Worm (Caenorhabditis elegans) whole organism, L4 larva: Measurements from ENCODE around the gene W09B6.4.

ENCODE experiments used
- F49E8.2 ChIP-seq: sonication (generic microtip); optimal IDR thresholded peaks from 2 replicates; lab custom pipeline; 2016; ENCODE audit warnings: missing compliant biosample characterization, mild to moderate bottlenecking, missing genetic modification characterization, borderline replicate concordance
- T20F7.1 ChIP-seq: fragments of 200-800 bp; sonication (Bioruptor generic); optimal IDR thresholded peaks from 2 replicates; lab custom pipeline; 2018; ENCODE audit warnings: mild to moderate bottlenecking, missing genetic modification characterization, missing compliant biosample characterization
- T26A8.4 ChIP-seq: fragments of 200-800 bp; sonication (Bioruptor generic); IDR thresholded peaks from 2 replicates; pipeline ENCODE4 v1.3.6; 2022; ENCODE audit warnings: missing genetic modification characterization, missing compliant biosample characterization
- Y48G9A.11 ChIP-seq: fragments of 200-800 bp; sonication (Bioruptor generic); IDR thresholded peaks from 2 replicates; pipeline ENCODE4 v1.3.6; 2022; ENCODE audit warnings: missing genetic modification reagents, missing genetic modification characterization, missing compliant biosample characterization
- Y75B8A.6 ChIP-seq: fragments of 200-800 bp; sonication (Bioruptor generic); IDR thresholded peaks from 2 replicates; pipeline ENCODE4 v1.3.6; 2022; ENCODE audit warnings: missing genetic modification reagents, missing genetic modification characterization, missing compliant biosample characterization
- ZK337.2 ChIP-seq: fragments of 200-800 bp; sonication (Bioruptor generic); IDR thresholded peaks from 2 replicates; pipeline ENCODE4 v1.3.6; 2022; ENCODE audit warnings: missing genetic modification reagents, missing genetic modification characterization, missing compliant biosample characterization
- aly-2 ChIP-seq: sonication (generic microtip); optimal IDR thresholded peaks from 2 replicates; lab custom pipeline; 2018; ENCODE audit warnings: missing biosample characterization, missing genetic modification characterization
- arid-1 ChIP-seq: fragments of 200-800 bp; sonication (Bioruptor generic); conservative IDR thresholded peaks from 2 replicates; pipeline ENCODE4 v1.3.6; 2022; ENCODE audit warnings: missing genetic modification reagents, missing genetic modification characterization, missing compliant biosample characterization
- ceh-28 ChIP-seq: fragments of 150-350 bp; optimal IDR thresholded peaks from 2 replicates; lab custom pipeline; 2014; ENCODE audit warnings: missing biosample characterization, missing genetic modification reagents, missing genetic modification characterization
- ceh-62 ChIP-seq: sonication (generic microtip); optimal IDR thresholded peaks from 2 replicates; lab custom pipeline; 2017; ENCODE audit warnings: missing biosample characterization, missing genetic modification characterization
- ceh-82 ChIP-seq: sonication (generic microtip); optimal IDR thresholded peaks from 2 replicates; lab custom pipeline; 2017; ENCODE audit warnings: missing biosample characterization, missing genetic modification characterization
- ces-1 ChIP-seq: fragments of 150-350 bp; sonication (generic microtip); optimal IDR thresholded peaks from 4 replicates; lab custom pipeline; 2014; ENCODE audit warnings: missing biosample characterization, missing genetic modification reagents, missing genetic modification characterization
- ctbp-1 ChIP-seq: fragments of 200-800 bp; sonication (Bioruptor generic); IDR thresholded peaks from 2 replicates; pipeline ENCODE4 v1.3.6; 2022; ENCODE audit warnings: missing genetic modification reagents, missing genetic modification characterization, missing compliant biosample characterization
- daf-12 ChIP-seq: fragments of 150-350 bp; optimal IDR thresholded peaks from 2 replicates; lab custom pipeline; 2014; ENCODE audit warnings: missing biosample characterization, missing genetic modification reagents, missing genetic modification characterization
- daf-16 ChIP-seq, 3 experiments: sonication (generic microtip); optimal IDR thresholded peaks; 2 replicates each; lab custom pipeline; 2016 to 2017; ENCODE audit warnings: missing genetic modification characterization in 3 of 3, missing genetic modification reagents in 3 of 3, mild to moderate bottlenecking in 2 of 3, missing compliant biosample characterization in 2 of 3, missing biosample characterization in 1 of 3, moderate library complexity in 1 of 3
- daf-8 ChIP-seq: fragments of 200-800 bp; sonication (Bioruptor generic); IDR thresholded peaks from 2 replicates; pipeline ENCODE4 v1.3.6; 2022; ENCODE audit warnings: missing genetic modification characterization, missing compliant biosample characterization
- dve-1 ChIP-seq: sonication (generic microtip); optimal IDR thresholded peaks from 2 replicates; lab custom pipeline; 2017; ENCODE audit warnings: antibody characterized with exemption, mild to moderate bottlenecking, missing genetic modification characterization, missing compliant biosample characterization; ENCODE audit not compliant: insufficient read depth
- egl-43 ChIP-seq: fragments of 200-800 bp; sonication (Bioruptor generic); IDR thresholded peaks from 2 replicates; pipeline ENCODE4 v1.3.6; 2022; ENCODE audit warnings: missing genetic modification reagents, missing genetic modification characterization, missing compliant biosample characterization
- fkh-10 ChIP-seq: fragments of 150-350 bp; optimal IDR thresholded peaks from 2 replicates; lab custom pipeline; 2014; ENCODE audit warnings: missing biosample characterization, missing genetic modification reagents, missing genetic modification characterization
- fos-1 ChIP-seq: fragments of 150-350 bp; optimal IDR thresholded peaks from 2 replicates; lab custom pipeline; 2014; ENCODE audit warnings: missing biosample characterization, missing genetic modification characterization
- hlh-11 ChIP-seq: fragments of 200-800 bp; sonication (Bioruptor generic); optimal IDR thresholded peaks from 2 replicates; lab custom pipeline; 2018; ENCODE audit warnings: mild to moderate bottlenecking, missing genetic modification characterization, missing compliant biosample characterization
- hlh-30 ChIP-seq: sonication (generic microtip); optimal IDR thresholded peaks from 2 replicates; lab custom pipeline; 2017; ENCODE audit warnings: antibody characterized with exemption, mild to moderate bottlenecking, missing genetic modification characterization, missing compliant biosample characterization; ENCODE audit not compliant: insufficient read depth
- lim-7 ChIP-seq: fragments of 200-800 bp; sonication (Bioruptor generic); IDR thresholded peaks from 2 replicates; pipeline ENCODE4 v1.3.6; 2022; ENCODE audit warnings: missing genetic modification characterization, missing compliant biosample characterization
- lin-29 ChIP-seq: fragments of 200-800 bp; sonication (Bioruptor generic); IDR thresholded peaks from 2 replicates; pipeline ENCODE4 v1.3.6; 2022; ENCODE audit warnings: missing genetic modification reagents, missing genetic modification characterization, missing compliant biosample characterization
- lin-39 ChIP-seq: fragments of 150-350 bp; optimal IDR thresholded peaks from 2 replicates; lab custom pipeline; 2014; ENCODE audit warnings: missing biosample characterization, missing genetic modification reagents, missing genetic modification characterization
- lir-3 ChIP-seq: sonication (generic microtip); optimal IDR thresholded peaks from 2 replicates; lab custom pipeline; 2016; ENCODE audit warnings: mild to moderate bottlenecking, missing genetic modification characterization, missing compliant biosample characterization
- lsy-2 ChIP-seq, 2 experiments: fragments of 150-350 bp in 1 of 2; sonication (generic microtip) in 1 of 2; optimal IDR thresholded peaks; 2 replicates each; lab custom pipeline; 2014 to 2017; ENCODE audit warnings: missing biosample characterization in 2 of 2, missing genetic modification characterization in 2 of 2
- madf-9 ChIP-seq: fragments of 200-800 bp; sonication (Bioruptor generic); conservative IDR thresholded peaks from 2 replicates; pipeline ENCODE4 v1.3.6; 2022; ENCODE audit warnings: missing genetic modification reagents, missing genetic modification characterization, missing compliant biosample characterization
- mep-1 ChIP-seq: fragments of 150-350 bp; sonication (generic microtip); optimal IDR thresholded peaks from 3 replicates; lab custom pipeline; 2014; ENCODE audit warnings: missing biosample characterization, missing genetic modification characterization
- mes-2 ChIP-seq: sonication (generic microtip); optimal IDR thresholded peaks from 2 replicates; lab custom pipeline; 2016; ENCODE audit warnings: missing genotype, mild to moderate bottlenecking, missing genetic modification characterization, missing compliant biosample characterization; ENCODE audit not compliant: poor library complexity, severe bottlenecking
- nhr-10 ChIP-seq: fragments of 150-350 bp; optimal IDR thresholded peaks from 2 replicates; lab custom pipeline; 2014; ENCODE audit warnings: missing biosample characterization, missing genetic modification characterization
- nhr-102 ChIP-seq: sonication (generic microtip); optimal IDR thresholded peaks from 2 replicates; lab custom pipeline; 2016; ENCODE audit warnings: mild to moderate bottlenecking, missing genetic modification characterization, moderate library complexity, missing compliant biosample characterization
- nhr-11 ChIP-seq: fragments of 150-350 bp; optimal IDR thresholded peaks from 2 replicates; lab custom pipeline; 2014; ENCODE audit warnings: missing biosample characterization, missing genetic modification characterization
- nhr-25 ChIP-seq: sonication (generic microtip); optimal IDR thresholded peaks from 2 replicates; lab custom pipeline; 2017; ENCODE audit warnings: missing genetic modification characterization, mild to moderate bottlenecking, missing compliant biosample characterization, antibody characterized with exemption, moderate library complexity, borderline replicate concordance; ENCODE audit not compliant: insufficient read depth
- nhr-28 ChIP-seq: fragments of 150-350 bp; optimal IDR thresholded peaks from 2 replicates; lab custom pipeline; 2014; ENCODE audit warnings: missing biosample characterization, missing genetic modification characterization
- nhr-41 ChIP-seq: fragments of 200-800 bp; sonication (Bioruptor generic); IDR thresholded peaks from 2 replicates; pipeline ENCODE4 v1.3.6; 2022; ENCODE audit warnings: missing genetic modification reagents, missing genetic modification characterization, missing compliant biosample characterization
- nhr-42 ChIP-seq: fragments of 200-800 bp; sonication (Bioruptor generic); IDR thresholded peaks from 2 replicates; pipeline ENCODE4 v1.3.6; 2022; ENCODE audit warnings: missing genetic modification characterization, missing compliant biosample characterization
- nhr-48 ChIP-seq: sonication (generic microtip); optimal IDR thresholded peaks from 2 replicates; lab custom pipeline; 2016; ENCODE audit warnings: mild to moderate bottlenecking, missing genetic modification characterization, missing compliant biosample characterization
- sdz-12 ChIP-seq: fragments of 200-800 bp; sonication (Bioruptor generic); optimal IDR thresholded peaks from 2 replicates; lab custom pipeline; 2018; ENCODE audit warnings: mild to moderate bottlenecking, missing genetic modification characterization, missing compliant biosample characterization
- snpc-1.2 ChIP-seq: fragments of 200-800 bp; sonication (Bioruptor generic); IDR thresholded peaks from 2 replicates; pipeline ENCODE4 v1.3.6; 2022; ENCODE audit warnings: missing genetic modification reagents, missing genetic modification characterization, missing compliant biosample characterization
- spr-1 ChIP-seq: sonication (generic microtip); optimal IDR thresholded peaks from 2 replicates; lab custom pipeline; 2016; ENCODE audit warnings: mild to moderate bottlenecking, missing genetic modification characterization, missing compliant biosample characterization
- spr-3 ChIP-seq: fragments of 200-800 bp; sonication (Bioruptor generic); optimal IDR thresholded peaks from 2 replicates; lab custom pipeline; 2018; ENCODE audit warnings: mild to moderate bottlenecking, missing genetic modification characterization, missing compliant biosample characterization
- tra-1 ChIP-seq: fragments of 200-800 bp; sonication (Bioruptor generic); IDR thresholded peaks from 2 replicates; pipeline ENCODE4 v1.3.6; 2022; ENCODE audit warnings: missing genetic modification reagents, missing genetic modification characterization, missing compliant biosample characterization
- unc-130 ChIP-seq: sonication (generic microtip); optimal IDR thresholded peaks from 2 replicates; lab custom pipeline; 2016; ENCODE audit warnings: missing genetic modification reagents, missing genetic modification characterization, missing compliant biosample characterization
- unc-39 ChIP-seq: sonication (generic microtip); optimal IDR thresholded peaks from 2 replicates; lab custom pipeline; 2017; ENCODE audit warnings: missing biosample characterization, missing genetic modification characterization
- unc-62 ChIP-seq, 3 experiments: fragments of 150-350 bp in 1 of 3; sonication (generic microtip); optimal IDR thresholded peaks in 2 of 3; peaks in 1 of 3; 1 replicate in 1 of 3; 2 replicates in 2 of 3; lab custom pipeline; 2014 to 2017; ENCODE audit warnings: missing biosample characterization in 3 of 3, missing genetic modification characterization in 3 of 3, missing genetic modification reagents in 3 of 3, missing genotype in 1 of 3
- vab-7 ChIP-seq: fragments of 200-800 bp; sonication (Bioruptor generic); IDR thresholded peaks from 2 replicates; pipeline ENCODE4 v1.3.6; 2022; ENCODE audit warnings: missing genetic modification reagents, missing genetic modification characterization, missing compliant biosample characterization
- zfp-2 ChIP-seq: sonication (generic microtip); optimal IDR thresholded peaks from 2 replicates; lab custom pipeline; 2016; ENCODE audit warnings: mild to moderate bottlenecking, missing genetic modification characterization, missing compliant biosample characterization
- ztf-11 ChIP-seq: fragments of 150-350 bp; optimal IDR thresholded peaks from 2 replicates; lab custom pipeline; 2014; ENCODE audit warnings: missing biosample characterization, missing genetic modification characterization

The W09B6.4 gene

DNA sequence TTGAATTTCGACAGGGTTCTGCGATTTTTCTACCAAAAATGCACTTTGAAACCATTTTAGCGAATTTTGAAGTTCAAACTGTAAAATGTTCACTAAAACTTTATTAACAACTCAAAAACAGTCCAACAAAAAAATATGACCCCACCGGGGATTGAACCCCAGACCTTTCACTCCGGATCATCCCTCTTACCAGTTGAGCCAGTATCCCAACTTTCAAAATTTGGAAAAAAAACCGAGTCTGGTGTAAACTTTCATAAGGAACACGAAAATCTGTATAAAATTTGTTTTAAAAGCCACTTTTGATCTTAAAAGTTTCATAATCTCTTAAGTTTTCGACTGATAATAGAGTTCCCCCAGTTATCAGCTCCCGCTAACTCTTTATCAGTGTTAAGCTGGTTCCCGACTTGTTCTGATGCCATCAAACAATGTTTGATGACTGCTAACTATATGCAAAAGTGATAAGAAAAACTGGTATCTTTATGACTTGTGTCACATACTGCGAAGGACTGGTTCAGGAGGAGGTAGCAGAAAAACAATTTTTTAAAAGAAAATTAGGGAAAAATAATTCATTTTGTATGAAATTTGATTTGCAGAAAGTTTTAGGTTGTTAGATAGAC is 37.0 kb downstream of the W09B6.4 start (continued):
- peak in 1 of 2 experiments; percentile 23 for TF ChIP-seq unc-62 (GFP tag; optimal IDR thresholded peaks at IDR 0.05 in 1 of 2; lab: Kevin White, UChicago)
- no peak for TF ChIP-seq unc-62 (tag; optimal IDR thresholded peaks at IDR 0.05; lab: Kevin White, UChicago)
- TF ChIP-seq Y48G9A.11 (GFP tag; lab: Robert Waterston, UW), result no peak
- TF ChIP-seq lsy-2 (tag; optimal IDR thresholded peaks at IDR 0.05; lab: Kevin White, UChicago), result peak in 1 of 2 experiments; percentile 54
- TF ChIP-seq spr-3 (GFP tag; lab: Kevin White, UChicago), result no peak
- TF ChIP-seq fkh-10 (GFP tag; lab: Kevin White, UChicago), result no peak
- no peak for TF ChIP-seq sdz-12 (GFP tag; lab: Kevin White, UChicago)
- peak; percentile 87 for TF ChIP-seq nhr-102 (tag; lab: Kevin White, UChicago)
- no peak for TF ChIP-seq nhr-10 (tag; lab: Kevin White, UChicago)
- no peak for TF ChIP-seq daf-8 (GFP tag; lab: Robert Waterston, UW)
- TF ChIP-seq daf-16 (GFP tag; optimal IDR thresholded peaks at IDR 0.05; lab: Kevin White, UChicago), result peak in 1 of 2 experiments; percentile 55
- peak; percentile 96 for TF ChIP-seq daf-16 (tag; optimal IDR thresholded peaks at IDR 0.05; lab: Kevin White, UChicago)
- TF ChIP-seq nhr-41 (GFP tag; lab: Robert Waterston, UW), result 0 out of 2 replicates have a peak, but pooled peaks have one; percentile 59
- TF ChIP-seq egl-43 (GFP tag; lab: Robert Waterston, UW), result no peak
- TF ChIP-seq lim-7 (GFP tag; lab: Robert Waterston, UW), result no peak
- TF ChIP-seq daf-12 (tag; lab: Kevin White, UChicago), result no peak
- no peak for TF ChIP-seq ceh-82
- no peak for TF ChIP-seq hlh-30
- TF ChIP-seq T20F7.1 (GFP tag; lab: Kevin White, UChicago), result no peak
- TF ChIP-seq ctbp-1 (GFP tag; lab: Robert Waterston, UW), result no peak
- TF ChIP-seq lin-39 (tag; lab: Kevin White, UChicago), result no peak
- no peak for TF ChIP-seq arid-1 (GFP tag; lab: Robert Waterston, UW)
- no peak for TF ChIP-seq vab-7 (GFP tag; lab: Robert Waterston, UW)
- TF ChIP-seq T26A8.4 (GFP tag; lab: Robert Waterston, UW), result no peak
- TF ChIP-seq zfp-2 (tag; lab: Kevin White, UChicago), result no peak
- no peak for TF ChIP-seq ceh-28
- TF ChIP-seq spr-1 (tag; lab: Kevin White, UChicago), result no peak
- TF ChIP-seq ztf-11 (tag; lab: Kevin White, UChicago), result no peak
- no peak for TF ChIP-seq madf-9 (GFP tag; lab: Robert Waterston, UW)
- TF ChIP-seq unc-39 (tag; lab: Kevin White, UChicago), result no peak
- no peak for TF ChIP-seq nhr-11 (tag; lab: Kevin White, UChicago)
- peak; percentile 94 for TF ChIP-seq dve-1
- TF ChIP-seq lir-3 (tag; lab: Kevin White, UChicago), result no peak
- TF ChIP-seq ZK337.2 (GFP tag; lab: Robert Waterston, UW), result no peak
- no peak for TF ChIP-seq snpc-1.2 (GFP tag; lab: Robert Waterston, UW)
- TF ChIP-seq nhr-28 (tag; lab: Kevin White, UChicago), result peak; percentile 99
- peak; percentile 16 for TF ChIP-seq mep-1 (tag; lab: Kevin White, UChicago)
- peak; percentile 31 for TF ChIP-seq nhr-48
- TF ChIP-seq F49E8.2 (tag; lab: Kevin White, UChicago), result no peak
- TF ChIP-seq fos-1, result no peak
- no peak for TF ChIP-seq ceh-62 (tag; lab: Kevin White, UChicago)
- no peak for TF ChIP-seq nhr-25 (tag; lab: Kevin White, UChicago)
- TF ChIP-seq hlh-11 (tag; lab: Kevin White, UChicago), result peak; percentile 93
- peak; percentile 97 for TF ChIP-seq tra-1
- no peak for TF ChIP-seq nhr-42 (GFP tag; lab: Robert Waterston, UW)
- TF ChIP-seq ces-1, result no peak
- TF ChIP-seq lin-29, result no peak
- no peak for TF ChIP-seq aly-2 (tag; lab: Kevin White, UChicago)
- peak; percentile 33 for TF ChIP-seq mes-2 (tag; lab: Kevin White, UChicago)
- no peak for TF ChIP-seq unc-130
- TF ChIP-seq Y75B8A.6 (GFP tag; lab: Robert Waterston, UW), result no peak
